Worm (Caenorhabditis elegans) whole organism, L4/young adult: ENCODE measurements around the gene M116.5.

ENCODE experiments used
- W03F9.2 ChIP-seq: fragments of 150-350 bp; optimal IDR thresholded peaks from 2 replicates; lab custom pipeline; 2014; ENCODE audit warnings: missing biosample characterization, missing genetic modification characterization
- dao-5 ChIP-seq: sonication (generic microtip); optimal IDR thresholded peaks from 2 replicates; lab custom pipeline; 2016; ENCODE audit warnings: missing genotype, missing genetic modification characterization, moderate library complexity, missing compliant biosample characterization
- him-1 ChIP-seq: sonication (generic microtip); optimal IDR thresholded peaks from 2 replicates; lab custom pipeline; 2016; ENCODE audit warnings: missing genotype, missing genetic modification reagents, missing genetic modification characterization, missing compliant biosample characterization

Gene M116.5

DNA sequence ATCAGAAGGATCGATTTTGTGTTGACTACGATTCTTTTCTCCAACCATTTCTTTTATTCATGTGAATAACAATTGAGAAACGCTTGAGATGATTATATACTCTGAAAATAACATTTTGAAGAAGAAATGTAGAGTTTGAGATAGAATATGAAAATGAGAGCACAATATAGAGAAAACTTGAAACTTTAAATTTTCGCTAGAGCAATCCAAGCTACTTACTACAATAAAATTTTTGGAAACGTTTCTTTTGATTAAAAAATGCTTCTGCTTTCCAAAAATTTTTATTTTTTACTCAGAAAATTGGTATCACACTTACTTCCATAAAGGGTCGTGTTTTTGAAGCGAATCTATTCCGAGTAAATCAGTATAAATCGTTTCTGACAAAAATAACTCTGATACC is at the start of gene M116.5:
TSS of gene M116.5 (minus strand) at position 101 of the 400 bp plus-strand sequence.
- no peak for TF ChIP-seq him-1 (tag; lab: Kevin White, UChicago)
- TF ChIP-seq dao-5 (tag; lab: Kevin White, UChicago), result no peak
- no peak for TF ChIP-seq W03F9.2 (tag; lab: Kevin White, UChicago)

DNA sequence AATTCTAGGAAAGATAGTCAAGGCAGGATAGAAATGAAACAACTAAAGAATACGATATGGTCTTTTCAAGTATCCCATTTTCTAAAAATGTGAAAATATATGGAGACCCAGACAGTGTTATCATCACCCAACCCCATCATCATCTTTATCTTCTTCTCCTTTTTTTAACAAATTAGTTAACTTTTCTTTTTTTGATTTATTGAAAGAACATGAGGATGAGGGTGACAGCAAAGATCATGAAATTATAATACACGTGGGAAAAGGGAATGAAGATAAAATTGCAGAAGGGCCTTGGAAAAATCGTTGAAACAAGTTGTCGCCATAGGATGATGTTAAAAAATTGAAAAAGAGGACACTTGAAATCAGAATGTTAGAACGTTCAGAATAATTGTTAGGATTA is 43.3 kb upstream of the M116.5 start:
- TF ChIP-seq W03F9.2 (tag; lab: Kevin White, UChicago) (no peak), him-1 (tag; lab: Kevin White, UChicago) (no peak), dao-5 (tag; lab: Kevin White, UChicago) (no peak)

DNA sequence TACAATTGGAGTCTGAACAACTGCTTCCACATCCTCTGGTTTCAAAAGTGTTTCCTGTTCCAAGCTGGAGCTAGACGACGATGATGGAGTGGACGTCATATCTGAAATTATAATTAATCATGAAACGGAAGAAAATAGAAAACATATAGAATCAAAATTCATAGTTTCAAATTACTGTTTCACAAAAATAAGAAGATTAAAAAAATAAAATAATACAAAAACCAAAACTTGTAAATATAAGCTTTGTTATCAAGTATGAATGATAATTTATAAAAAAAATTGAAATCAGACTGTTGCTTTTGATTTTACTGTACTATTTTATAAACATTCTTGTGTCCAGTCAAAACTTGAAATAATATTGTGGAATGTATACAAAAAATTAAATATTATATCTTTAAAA is 42.9 kb upstream of the M116.5 start, which contains the start of gene str-176:
TSS of gene str-176 (minus strand) at position 101 of the 400 bp plus-strand sequence.
- TF ChIP-seq W03F9.2 (tag; lab: Kevin White, UChicago), result no peak
- TF ChIP-seq him-1 (tag; lab: Kevin White, UChicago), result no peak
- TF ChIP-seq dao-5 (tag; lab: Kevin White, UChicago), result no peak

DNA sequence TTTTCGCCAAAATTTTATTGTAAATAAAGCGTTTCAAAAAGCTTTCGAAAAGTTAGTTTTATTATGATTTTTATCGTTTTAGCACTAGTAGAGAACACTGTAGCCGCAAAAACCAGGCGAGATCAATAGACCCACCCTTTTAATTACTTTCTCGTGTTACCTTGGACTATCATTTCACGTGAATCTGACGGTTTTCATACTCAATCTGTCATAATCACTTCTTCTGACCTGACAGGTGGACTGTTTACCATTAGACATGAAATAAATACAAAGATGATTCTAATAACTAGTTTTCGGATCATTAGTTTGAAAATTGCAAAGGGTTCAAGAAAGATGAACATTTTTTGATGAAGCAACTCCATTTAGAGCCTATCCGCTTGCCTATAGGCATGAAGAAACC is 42.2 kb upstream of the M116.5 start:
- TF ChIP-seq W03F9.2 (tag; lab: Kevin White, UChicago), result no peak
- no peak for TF ChIP-seq dao-5 (tag; lab: Kevin White, UChicago)
- no peak for TF ChIP-seq him-1 (tag; lab: Kevin White, UChicago)

DNA sequence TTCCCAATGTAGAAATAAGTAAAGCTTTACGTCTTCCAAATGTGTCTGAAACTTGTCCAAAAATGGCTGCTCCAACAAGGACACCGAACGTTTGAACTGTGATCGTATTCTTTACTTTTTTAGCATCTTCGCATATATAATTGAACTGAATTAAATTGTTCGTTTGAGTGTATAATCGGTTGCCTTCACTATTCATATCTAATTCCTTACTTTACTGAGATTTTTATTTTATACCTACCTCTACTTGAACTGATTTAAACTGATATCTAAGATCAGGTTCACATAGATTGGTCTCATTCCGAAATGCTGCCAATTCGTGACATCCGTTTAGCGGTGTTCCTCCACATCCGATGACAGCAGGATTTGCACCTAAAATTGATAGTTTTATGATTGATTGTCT is 41.5 kb upstream of the M116.5 start:
- TF ChIP-seq W03F9.2 (tag; lab: Kevin White, UChicago), result no peak
- no peak for TF ChIP-seq him-1 (tag; lab: Kevin White, UChicago)
- TF ChIP-seq dao-5 (tag; lab: Kevin White, UChicago), result no peak

DNA sequence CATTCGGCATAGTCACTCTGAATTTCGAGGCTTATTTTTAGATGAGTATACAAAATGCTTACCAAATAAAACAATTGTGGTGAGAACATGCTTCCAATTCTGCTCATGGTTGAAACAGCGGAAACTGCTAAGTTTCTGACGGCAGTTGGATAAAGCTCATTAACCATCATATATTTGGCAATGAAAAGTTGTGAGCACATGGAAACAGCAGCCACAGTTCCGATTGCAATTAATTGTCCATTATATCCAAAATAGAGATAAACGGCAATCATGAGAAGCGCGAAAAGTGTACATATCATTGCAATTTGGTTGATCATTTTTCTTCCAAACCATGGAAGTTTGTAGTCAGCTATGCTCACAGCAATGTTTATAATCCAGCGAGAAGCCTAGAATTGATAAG is 40.3 kb upstream of the M116.5 start:
- TF ChIP-seq W03F9.2 (tag; lab: Kevin White, UChicago) (no peak), him-1 (tag; lab: Kevin White, UChicago) (no peak), dao-5 (tag; lab: Kevin White, UChicago) (no peak)

DNA sequence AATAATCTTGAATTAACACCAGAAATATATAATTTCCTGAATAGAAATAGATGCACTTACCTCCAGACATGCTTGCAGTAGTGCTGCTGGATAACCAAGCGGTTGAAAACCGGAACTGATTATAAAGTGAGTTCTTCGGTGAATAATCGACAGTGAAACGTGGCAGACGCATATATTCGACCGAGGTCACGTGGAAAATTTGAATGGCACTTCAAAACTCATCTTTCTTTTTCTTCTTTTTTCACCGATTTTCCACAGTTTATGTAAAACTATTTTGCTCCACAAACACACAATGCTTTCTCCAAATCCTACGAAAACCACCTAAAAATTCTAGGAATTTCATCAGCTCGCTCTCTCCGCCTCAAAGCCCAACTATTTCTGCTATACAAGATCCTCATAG is 39.3 kb upstream of the M116.5 start, which contains the start of gene ant-1.4:
TSS of gene ant-1.4 (minus strand) at position 101 of the 400 bp plus-strand sequence.
- TF ChIP-seq him-1 (tag; lab: Kevin White, UChicago), result no peak
- no peak for TF ChIP-seq W03F9.2 (tag; lab: Kevin White, UChicago)
- TF ChIP-seq dao-5 (tag; lab: Kevin White, UChicago), result no peak

DNA sequence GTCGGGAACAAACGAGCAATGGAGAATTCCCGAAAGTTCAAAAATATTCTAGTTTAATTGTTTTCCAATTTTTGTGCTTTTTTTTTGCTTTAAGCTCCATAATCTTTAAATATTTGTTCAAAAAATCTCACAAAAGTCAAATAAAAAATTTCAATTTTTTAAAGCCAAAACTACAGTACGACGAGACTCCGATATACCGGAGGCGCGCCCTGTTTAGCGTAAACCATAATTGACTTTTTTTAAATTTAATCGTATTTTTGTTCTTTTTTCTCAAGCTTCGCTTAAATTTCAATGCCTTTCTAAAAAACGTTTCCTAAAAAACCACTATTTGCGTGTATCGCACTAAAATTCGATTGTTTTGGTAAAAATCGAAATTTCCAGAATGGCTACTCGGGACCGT is 36.0 kb upstream of the M116.5 start, which contains the start of gene syx-4:
TSS of gene syx-4 (plus strand) at position 382 of the 400 bp plus-strand sequence.
- TF ChIP-seq dao-5 (tag; lab: Kevin White, UChicago), result no peak
- TF ChIP-seq W03F9.2 (tag; lab: Kevin White, UChicago), result no peak
- no peak for TF ChIP-seq him-1 (tag; lab: Kevin White, UChicago)

DNA sequence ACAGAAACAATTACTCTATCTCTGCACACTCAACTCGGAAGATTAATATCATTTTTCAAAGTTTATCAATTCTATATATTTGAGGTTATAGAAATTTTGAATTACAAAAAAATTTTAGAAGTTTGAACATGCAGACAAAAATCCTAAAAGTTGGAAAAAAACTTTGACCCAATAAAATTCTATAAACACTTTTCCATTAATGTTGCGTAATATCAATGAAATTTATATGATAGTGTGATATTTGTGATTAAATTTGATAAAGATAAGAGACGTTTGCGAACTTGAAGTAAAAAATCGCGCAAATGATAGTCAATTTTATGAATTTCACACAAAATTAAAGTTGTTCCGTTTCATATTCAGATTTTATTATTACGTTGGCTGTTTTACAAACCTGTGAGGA is 33.2 kb upstream of the M116.5 start:
- TF ChIP-seq W03F9.2 (tag; lab: Kevin White, UChicago) (no peak), dao-5 (tag; lab: Kevin White, UChicago) (no peak), him-1 (tag; lab: Kevin White, UChicago) (no peak)

DNA sequence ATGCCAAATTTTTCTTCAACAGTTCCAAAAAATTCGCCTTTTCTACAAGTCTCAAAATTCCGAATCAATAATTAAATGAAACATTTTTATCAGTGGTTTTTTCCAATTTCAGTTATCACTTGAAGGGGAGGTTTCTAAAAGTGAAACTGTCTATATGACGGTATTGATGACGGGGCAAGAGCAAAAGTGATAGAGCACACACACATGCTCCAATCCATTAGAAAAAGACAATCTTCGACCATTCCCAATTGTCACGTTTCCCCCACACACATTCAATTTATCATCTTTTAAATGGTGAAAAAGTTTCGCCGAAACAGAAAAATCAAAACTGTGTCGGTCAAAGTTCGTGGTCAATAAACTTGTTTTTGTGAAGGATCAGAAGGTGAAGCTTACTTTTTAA is 32.3 kb upstream of the M116.5 start:
- TF ChIP-seq him-1 (tag; lab: Kevin White, UChicago), result no peak
- TF ChIP-seq dao-5 (tag; lab: Kevin White, UChicago), result no peak
- no peak for TF ChIP-seq W03F9.2 (tag; lab: Kevin White, UChicago)

DNA sequence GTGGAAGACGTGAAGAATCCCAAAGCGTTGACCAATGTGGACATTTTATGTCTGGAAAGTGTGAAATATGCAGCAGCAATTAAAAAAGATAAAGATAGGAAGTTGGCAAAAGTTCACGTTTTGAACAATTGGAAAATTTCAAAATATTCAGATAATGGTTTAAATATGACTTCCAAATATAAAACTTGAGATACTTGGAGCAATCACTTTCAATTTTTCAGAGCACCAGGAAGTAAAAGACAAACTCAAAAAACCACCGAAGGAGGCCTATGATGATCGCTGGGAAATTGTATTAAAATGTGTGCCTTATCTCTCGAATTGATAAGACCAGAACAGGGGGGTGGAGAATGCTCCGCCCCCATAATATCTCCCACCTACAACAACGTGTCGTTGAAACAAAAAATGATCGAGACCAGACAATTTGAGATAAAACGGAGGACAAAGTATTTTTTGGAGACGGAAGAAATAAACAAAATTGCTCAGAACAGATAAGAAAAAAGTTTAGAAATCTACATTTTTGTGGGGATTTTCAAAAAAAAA is 30.9 kb upstream of the M116.5 start, which contains the start of gene eppl-1:
TSS of gene eppl-1 (minus strand) at position 51 of the 540 bp plus-strand sequence.
- no peak for TF ChIP-seq him-1 (tag; lab: Kevin White, UChicago)
- TF ChIP-seq dao-5 (tag; lab: Kevin White, UChicago), result no peak
- TF ChIP-seq W03F9.2 (tag; lab: Kevin White, UChicago), result no peak

DNA sequence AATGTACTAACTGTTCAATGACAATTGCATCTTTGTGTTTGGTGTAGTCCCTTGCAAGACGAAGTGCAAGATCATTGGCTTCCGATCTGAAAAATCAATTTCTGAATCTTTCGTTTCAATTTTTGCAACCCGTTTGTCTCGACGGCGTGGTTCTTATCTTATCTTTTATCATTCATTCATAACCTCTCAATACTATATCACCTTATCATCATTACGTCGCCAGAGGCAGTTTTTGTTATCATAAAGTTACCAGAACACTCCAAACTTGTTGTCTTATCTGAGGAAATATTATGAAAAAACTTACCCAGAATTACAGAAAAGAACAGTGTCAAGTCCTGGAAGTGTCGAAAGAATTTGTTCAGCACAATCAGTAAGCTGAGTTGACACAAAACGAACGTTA is 29.7 kb upstream of the M116.5 start:
- TF ChIP-seq W03F9.2 (tag; lab: Kevin White, UChicago) (no peak), him-1 (tag; lab: Kevin White, UChicago) (no peak), dao-5 (tag; lab: Kevin White, UChicago) (no peak)

DNA sequence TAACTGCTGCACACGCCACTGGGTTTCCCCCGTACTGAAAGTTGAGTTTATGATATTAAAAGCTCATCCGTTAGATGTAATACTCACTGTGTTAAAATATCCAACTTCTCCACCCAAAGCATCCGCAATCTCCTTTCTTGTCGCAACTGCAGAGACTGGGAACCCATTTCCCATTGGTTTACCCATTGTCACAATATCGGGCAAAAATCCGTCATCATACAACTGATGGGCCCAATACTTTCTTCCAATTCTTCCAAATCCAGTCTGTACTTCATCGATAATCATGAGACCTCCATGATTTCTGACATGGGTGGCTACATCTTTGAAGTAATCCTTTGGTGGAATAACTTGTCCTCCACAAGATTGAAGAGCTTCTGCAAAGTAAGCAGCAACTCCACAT is 29.0 kb upstream of the M116.5 start:
- no peak for TF ChIP-seq W03F9.2 (tag; lab: Kevin White, UChicago)
- no peak for TF ChIP-seq dao-5 (tag; lab: Kevin White, UChicago)
- TF ChIP-seq him-1 (tag; lab: Kevin White, UChicago), result no peak

DNA sequence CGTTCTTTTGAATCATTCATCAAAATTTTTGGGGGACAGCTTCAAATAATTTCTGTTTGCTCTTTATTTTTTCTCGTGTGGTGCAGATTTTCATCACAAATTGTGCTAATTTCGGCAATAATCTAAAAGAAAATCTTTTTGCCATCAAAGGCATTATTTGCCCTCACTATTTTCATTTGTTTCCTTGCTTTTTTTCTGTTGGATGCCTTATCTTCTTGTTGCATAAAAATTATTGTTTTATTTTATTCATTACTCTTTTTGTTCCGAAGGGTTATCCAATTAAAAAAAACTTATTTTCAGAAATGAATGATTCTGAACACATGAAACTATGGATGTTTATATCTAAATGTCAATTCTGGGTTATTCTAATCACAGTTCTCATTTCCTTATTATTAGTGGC is 26.0 kb upstream of the M116.5 start, which contains the start of gene T01B11.1:
TSS of gene T01B11.1 (plus strand) at position 301 of the 400 bp plus-strand sequence.
- TF ChIP-seq W03F9.2 (tag; lab: Kevin White, UChicago) (no peak), dao-5 (tag; lab: Kevin White, UChicago) (no peak), him-1 (tag; lab: Kevin White, UChicago) (no peak)
